Worm (Caenorhabditis elegans): Measurements from ENCODE around the gene nhr-20.

The nhr-20 gene

ce11 chrIII:4232811-4233269, at the start of gene nhr-20:
Gene nhr-20, minus strand, starts transcription at chrIII:4233219.
- no peak for TF ChIP-seq unc-62 (GFP tag; optimal IDR thresholded peaks at IDR 0.05)

DNA sequence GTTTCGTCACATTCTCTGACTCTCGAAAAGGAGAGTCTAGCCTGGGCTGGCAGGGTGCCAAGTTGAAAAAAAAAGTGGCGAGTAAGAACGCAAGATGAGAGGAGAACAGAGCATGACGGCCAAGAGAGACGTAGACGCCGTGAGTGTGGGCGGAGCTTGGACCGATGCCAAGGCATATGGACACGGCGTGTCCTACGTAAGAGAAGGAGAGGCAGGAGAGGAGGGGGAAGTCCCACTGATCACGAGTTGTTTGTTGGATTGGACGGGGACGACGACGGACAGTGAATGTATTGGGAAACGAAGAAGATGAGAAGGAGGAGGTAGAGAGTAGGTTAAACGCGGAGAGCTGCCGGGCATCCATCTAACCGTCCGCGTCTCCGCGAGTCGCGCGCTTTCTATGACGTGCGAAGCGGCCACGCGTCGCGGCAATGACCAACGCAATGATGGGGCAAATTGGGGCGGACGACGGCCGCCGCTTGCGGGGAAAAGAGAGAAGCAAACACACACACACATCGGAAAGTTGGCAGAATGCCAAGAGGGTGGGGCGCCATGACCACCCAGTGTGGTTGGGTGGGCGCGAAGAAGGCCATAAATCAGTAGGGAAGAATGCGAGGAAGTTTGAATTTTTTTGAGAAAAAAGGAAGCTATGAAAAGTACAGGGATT, 49.1 kb upstream of the nhr-20 start:
- peak; percentile 48 for TF ChIP-seq unc-62 (GFP tag; optimal IDR thresholded peaks at IDR 0.05)

ce11 chrIII:4280215-4281173, 47.5 kb upstream of the nhr-20 start, which contains the start of gene sup-26:
Gene sup-26, minus strand, starts transcription at chrIII:4280224.
- no peak for TF ChIP-seq unc-62 (GFP tag; optimal IDR thresholded peaks at IDR 0.05)

DNA sequence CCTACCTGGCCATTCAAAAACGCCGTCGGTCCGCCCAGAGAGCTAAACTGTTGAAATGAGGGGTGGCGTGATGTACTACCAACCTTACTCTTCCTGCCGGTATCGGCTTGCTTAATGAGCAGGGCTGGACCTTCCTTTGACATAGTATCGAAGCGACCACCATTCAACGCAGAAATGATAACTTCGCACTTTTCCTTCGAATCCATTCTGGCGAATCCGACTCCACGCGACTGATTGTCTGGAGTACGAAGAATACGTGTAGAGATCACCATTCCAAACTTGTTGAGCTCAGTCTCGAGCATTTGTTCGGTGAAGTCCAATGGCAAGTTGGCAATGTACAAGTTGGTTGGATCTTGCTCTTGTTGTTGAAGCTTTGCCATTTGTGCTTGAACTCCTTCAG, 45.2 kb upstream of the nhr-20 start:
- no peak for TF ChIP-seq unc-62 (GFP tag; optimal IDR thresholded peaks at IDR 0.05)

DNA sequence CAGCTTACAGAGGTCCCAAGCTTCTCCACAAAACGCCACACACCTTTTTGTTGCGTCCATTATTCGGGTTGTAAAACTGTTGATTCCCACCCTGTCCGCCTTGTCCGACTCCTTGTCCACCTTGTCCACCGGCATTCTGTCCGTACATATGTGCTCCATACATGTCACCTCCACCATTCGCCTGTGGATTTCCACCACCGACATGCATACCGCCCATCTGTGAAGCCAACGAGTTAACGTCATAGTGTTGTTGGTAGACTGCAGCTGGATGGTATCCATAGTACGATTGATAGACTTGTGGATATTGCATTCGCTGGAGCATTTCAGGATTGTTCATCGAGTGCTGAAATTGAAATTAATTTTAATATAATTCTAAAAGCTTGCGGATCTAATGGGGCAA, 44.7 kb upstream of the nhr-20 start:
- TF ChIP-seq unc-62 (GFP tag; optimal IDR thresholded peaks at IDR 0.05), result no peak

- TF ChIP-seq unc-62 (GFP tag; optimal IDR thresholded peaks at IDR 0.05), result no peak
These were observed 43.3 kb upstream of the nhr-20 start for ce11 chrIII:4276277-4276676.

- no peak for TF ChIP-seq unc-62 (GFP tag; optimal IDR thresholded peaks at IDR 0.05)
These were observed 42.7 kb upstream of the nhr-20 start for ce11 chrIII:4275704-4276103.

ce11 chrIII:4274524-4274923, 41.5 kb upstream of the nhr-20 start:
- no peak for TF ChIP-seq unc-62 (GFP tag; optimal IDR thresholded peaks at IDR 0.05)

- TF ChIP-seq unc-62 (GFP tag; optimal IDR thresholded peaks at IDR 0.05), result no peak
These were observed 39.8 kb upstream of the nhr-20 start for ce11 chrIII:4272864-4273263.

DNA sequence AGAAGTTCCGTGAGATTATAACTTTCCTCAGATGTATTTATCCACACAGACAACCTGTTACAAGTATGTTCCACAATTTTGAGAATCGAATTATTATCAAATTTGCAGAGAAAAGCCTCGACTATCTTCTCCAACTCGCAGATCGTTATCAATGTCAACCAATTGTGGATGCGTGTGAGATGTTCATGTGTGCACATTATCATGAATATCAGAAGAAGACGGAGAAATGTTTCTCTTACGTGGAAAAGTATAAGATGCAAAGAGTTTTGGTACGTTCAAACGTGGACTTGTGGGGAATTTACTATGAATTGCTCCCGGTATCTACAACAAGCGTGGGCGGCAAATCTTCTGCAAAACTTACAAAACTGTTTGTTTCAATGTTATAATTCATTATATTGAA, 38.0 kb upstream of the nhr-20 start:
- TF ChIP-seq unc-62 (GFP tag; optimal IDR thresholded peaks at IDR 0.05), result no peak

ce11 chrIII:4269220-4269935, 36.4 kb upstream of the nhr-20 start, which contains the start of the genes sftb-1 and R10E4.1:
Gene sftb-1, minus strand, starts transcription at chrIII:4269270.
Gene R10E4.1, plus strand, starts transcription at chrIII:4269743.
- TF ChIP-seq unc-62 (GFP tag; optimal IDR thresholded peaks at IDR 0.05), result no peak

ce11 chrIII:4265892-4266291, 32.9 kb upstream of the nhr-20 start:
- TF ChIP-seq unc-62 (GFP tag; optimal IDR thresholded peaks at IDR 0.05), result no peak

- TF ChIP-seq unc-62 (GFP tag; optimal IDR thresholded peaks at IDR 0.05), result no peak
These were observed 30.0 kb upstream of the nhr-20 start, which contains the start of gene T08A11.1 for ce11 chrIII:4263048-4263447. Gene T08A11.1, minus strand, starts transcription at chrIII:4263148.

- no peak for TF ChIP-seq unc-62 (GFP tag; optimal IDR thresholded peaks at IDR 0.05)
These were observed 24.9 kb upstream of the nhr-20 start for ce11 chrIII:4257896-4258295.

DNA sequence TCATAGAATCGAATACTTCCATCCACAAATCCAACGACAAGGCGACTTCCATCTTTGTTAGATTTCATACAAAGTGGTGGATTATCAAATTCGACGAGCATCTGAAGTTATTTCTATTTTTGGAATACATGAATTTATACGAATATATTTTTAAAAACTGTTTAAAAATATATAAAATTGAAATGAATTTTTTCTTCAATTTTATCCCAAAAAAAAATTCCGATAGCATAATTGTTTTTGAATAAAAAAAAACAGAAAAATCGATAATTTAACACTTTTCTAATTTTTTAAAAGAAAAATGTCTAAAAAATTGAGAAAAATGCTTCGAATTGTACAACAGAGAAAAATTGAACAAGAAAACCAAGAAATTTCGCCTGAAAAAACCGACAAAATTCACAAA, 14.6 kb upstream of the nhr-20 start, which contains the start of gene Y44F5A.1:
TSS of gene Y44F5A.1 (minus strand) at position 101 of the 400 bp plus-strand sequence.
- no peak for TF ChIP-seq unc-62 (GFP tag; optimal IDR thresholded peaks at IDR 0.05)

- no peak for TF ChIP-seq unc-62 (GFP tag; optimal IDR thresholded peaks at IDR 0.05)
These were observed 11.3 kb upstream of the nhr-20 start, which contains the start of gene zhit-2 for ce11 chrIII:4244285-4244684. Gene zhit-2, minus strand, starts transcription at chrIII:4244385.

Data from whole organism, dauer.